Worm (Caenorhabditis elegans) whole organism, early embryonic: ENCODE results near the gene bgal-2.

Experiments
- ama-1 ChIP-seq: fragments of 150-350 bp; optimal IDR thresholded peaks from 2 replicates; lab custom pipeline; 2014
- ceh-36 ChIP-seq: sonication (generic microtip); optimal IDR thresholded peaks from 2 replicates; lab custom pipeline; 2016; ENCODE audit warnings: missing genetic modification characterization, inconsistent platforms, missing compliant biosample characterization
- ets-7 ChIP-seq: sonication (generic microtip); optimal IDR thresholded peaks from 2 replicates; lab custom pipeline; 2016; ENCODE audit warnings: missing genotype, missing genetic modification characterization, missing compliant biosample characterization
- flt-1 ChIP-seq: fragments of 200-800 bp; sonication (Bioruptor generic); IDR thresholded peaks from 2 replicates; pipeline ENCODE4 v1.3.6; 2022; ENCODE audit warnings: missing genetic modification characterization, missing compliant biosample characterization
- hmg-4 ChIP-seq: fragments of 200-800 bp; sonication (Bioruptor generic); optimal IDR thresholded peaks from 2 replicates; lab custom pipeline; 2018; ENCODE audit warnings: mild to moderate bottlenecking, missing genetic modification characterization, missing compliant biosample characterization
- hnd-1 ChIP-seq: sonication (generic microtip); optimal IDR thresholded peaks from 2 replicates; lab custom pipeline; 2016; ENCODE audit warnings: missing genetic modification characterization, missing compliant biosample characterization
- scrt-1 ChIP-seq: fragments of 200-800 bp; sonication (Bioruptor generic); IDR thresholded peaks from 2 replicates; pipeline ENCODE4 v1.3.6; 2022; ENCODE audit warnings: missing genetic modification characterization, missing compliant biosample characterization
- sea-1 ChIP-seq: fragments of 200-800 bp; sonication (Bioruptor generic); conservative IDR thresholded peaks from 2 replicates; pipeline ENCODE4 v1.3.6; 2022; ENCODE audit warnings: missing genetic modification characterization, missing compliant biosample characterization

ce11 chrX:6746849-6747248 lies 37.4 kb upstream of the bgal-2 start:
- TF ChIP-seq flt-1 (no peak), ama-1 (no peak), sea-1 (no peak), scrt-1 (GFP tag; lab: Robert Waterston, UW) (no peak), ets-7 (tag; lab: Kevin White, UChicago) (no peak), hnd-1 (tag; lab: Kevin White, UChicago) (no peak), ceh-36 (tag; lab: Kevin White, UChicago) (no peak), hmg-4 (GFP tag; lab: Kevin White, UChicago) (no peak)
